Fruit fly (Drosophila melanogaster): Measurements from ENCODE around the gene CG42374.
A peak's percentile ranks its signal among the peaks of the same experiment; 100 is the strongest.

Gene CG42374

dm6 chr3L:19230801-19231547 is 32.6 kb upstream of the CG42374 start (continued):
- TF ChIP-seq CG2129 (GFP tag; IDR thresholded peaks at IDR 0.05; ENCODE audit: partially characterized antibody) (no peak), ttk (GFP tag; IDR thresholded peaks at IDR 0.05) (no peak), CG8388 (GFP tag; optimal IDR thresholded peaks at IDR 0.05) (peak; percentile 14), CG4617 (GFP tag; optimal IDR thresholded peaks at IDR 0.05; ENCODE audit: borderline replicate concordance) (no peak), E2f1 (GFP tag; IDR thresholded peaks at IDR 0.05) (no peak), tx (GFP tag; optimal IDR thresholded peaks at IDR 0.05) (no peak), H2.0 (GFP tag; IDR thresholded peaks at IDR 0.05) (no peak), CG17829 (tag; optimal IDR thresholded peaks at IDR 0.05) (peak; percentile 27), pum (GFP tag; optimal IDR thresholded peaks at IDR 0.05) (no peak), CG10654 (GFP tag; optimal IDR thresholded peaks at IDR 0.05) (no peak), Hand (GFP tag; optimal IDR thresholded peaks at IDR 0.05) (peak; percentile 34), HLH54F (GFP tag; optimal IDR thresholded peaks at IDR 0.05) (no peak), pb (GFP tag; optimal IDR thresholded peaks at IDR 0.05) (no peak), D19A (tag; optimal IDR thresholded peaks at IDR 0.05) (peak; percentile 18), CG34422 (GFP tag; IDR thresholded peaks at IDR 0.05) (no peak), HHEX (GFP tag; optimal IDR thresholded peaks at IDR 0.05) (no peak), CG12744 (GFP tag; optimal IDR thresholded peaks at IDR 0.05) (no peak), CG3163 (GFP tag; optimal IDR thresholded peaks at IDR 0.05) (no peak), az2 (GFP tag; optimal IDR thresholded peaks at IDR 0.05) (peak; percentile 21), pita (GFP tag; optimal IDR thresholded peaks at IDR 0.05) (no peak), CG6683 (GFP tag; optimal IDR thresholded peaks at IDR 0.05) (no peak), kni (GFP tag; optimal IDR thresholded peaks at IDR 0.05) (no peak), Mes4 (GFP tag; optimal IDR thresholded peaks at IDR 0.05) (no peak), nom (GFP tag; optimal IDR thresholded peaks at IDR 0.05) (no peak), TFAM (GFP tag; optimal IDR thresholded peaks at IDR 0.05) (no peak), rib (GFP tag; IDR thresholded peaks at IDR 0.05) (0 out of 2 replicates have a peak, but pooled peaks have one; percentile 13), CG10274 (GFP tag; optimal IDR thresholded peaks at IDR 0.05) (no peak), chinmo (GFP tag; IDR thresholded peaks at IDR 0.05; ENCODE audit: partially characterized antibody) (0 out of 4 replicates have a peak, but pooled peaks have one; percentile 10), CG17361 (GFP tag; IDR thresholded peaks at IDR 0.05) (peak; percentile 46; the same call in 1 of the 3 replicates), Sox102F (GFP tag; optimal IDR thresholded peaks at IDR 0.05) (peak; percentile 55), Hsf (GFP tag; optimal IDR thresholded peaks at IDR 0.05) (no peak), Opbp (GFP tag; IDR thresholded peaks at IDR 0.05; ENCODE audit: partially characterized antibody) (no peak), CG18011 (GFP tag; optimal IDR thresholded peaks at IDR 0.05) (no peak), CG34224 (GFP tag; IDR thresholded peaks at IDR 0.05; ENCODE audit: partially characterized antibody) (no peak), sens (GFP tag) (peak; percentile 80), lab (GFP tag; optimal IDR thresholded peaks at IDR 0.05) (peak; percentile 36), ems (GFP tag; optimal IDR thresholded peaks at IDR 0.05) (no peak), ci (GFP tag; IDR thresholded peaks at IDR 0.05) (no peak), CG7745 (tag; optimal IDR thresholded peaks at IDR 0.05) (no peak), B-H1 (GFP tag; IDR thresholded peaks at IDR 0.05) (no peak), CG3065 (GFP tag; optimal IDR thresholded peaks at IDR 0.05) (no peak), CG10431 (GFP tag; optimal IDR thresholded peaks at IDR 0.05) (no peak), cas (GFP tag; IDR thresholded peaks at IDR 0.05) (no peak), CG11247 (GFP tag; IDR thresholded peaks at IDR 0.05) (no peak), Bteb2 (GFP tag; optimal IDR thresholded peaks at IDR 0.05) (no peak), Ssrp (tag; optimal IDR thresholded peaks at IDR 0.05) (peak; percentile 13), so (GFP tag; IDR thresholded peaks at IDR 0.05) (no peak), CG1603 (tag; optimal IDR thresholded peaks at IDR 0.05) (peak; percentile 7), CG8944 (GFP tag; optimal IDR thresholded peaks at IDR 0.05) (no peak)
